Worm (Caenorhabditis elegans) whole organism, young adult: Measurements from ENCODE around the gene T21D12.11.

Source experiments
- C17E4.6 ChIP-seq: fragments of 200-800 bp; sonication (Bioruptor generic); IDR thresholded peaks from 2 replicates; pipeline ENCODE4 v1.3.6; 2022; ENCODE audit warnings: missing genetic modification reagents, missing genetic modification characterization, missing compliant biosample characterization
- F23B12.7 ChIP-seq: sonication (generic microtip); optimal IDR thresholded peaks from 2 replicates; lab custom pipeline; 2017; ENCODE audit warnings: missing genetic modification characterization, mild to moderate bottlenecking, missing compliant biosample characterization, antibody characterized with exemption, moderate library complexity; ENCODE audit not compliant: insufficient read depth
- F33H1.4 ChIP-seq: fragments of 200-800 bp; sonication (Bioruptor generic); IDR thresholded peaks from 2 replicates; pipeline ENCODE4 v1.3.6; 2022; ENCODE audit warnings: missing genetic modification reagents, missing genetic modification characterization, missing compliant biosample characterization
- F37B4.10 ChIP-seq: fragments of 200-800 bp; sonication (Bioruptor generic); IDR thresholded peaks from 2 replicates; pipeline ENCODE4 v1.3.6; 2022; ENCODE audit warnings: missing genetic modification characterization, missing compliant biosample characterization
- F57C9.4 ChIP-seq: sonication (generic microtip); optimal IDR thresholded peaks from 2 replicates; lab custom pipeline; 2017; ENCODE audit warnings: mild to moderate bottlenecking, missing genetic modification characterization, missing compliant biosample characterization
- K11D2.4 ChIP-seq: fragments of 200-800 bp; sonication (Bioruptor generic); IDR thresholded peaks from 2 replicates; pipeline ENCODE4 v1.3.6; 2022; ENCODE audit warnings: missing genetic modification reagents, missing genetic modification characterization, missing compliant biosample characterization
- T07F8.4 ChIP-seq: sonication (generic microtip); optimal IDR thresholded peaks from 2 replicates; lab custom pipeline; 2016; ENCODE audit warnings: mild to moderate bottlenecking, missing genetic modification characterization, moderate library complexity, missing compliant biosample characterization
- Y95B8A.8 ChIP-seq: fragments of 200-800 bp; sonication (Bioruptor generic); IDR thresholded peaks from 2 replicates; pipeline ENCODE4 v1.3.6; 2022; ENCODE audit warnings: missing genetic modification reagents, missing genetic modification characterization, missing compliant biosample characterization
- ZK185.1 ChIP-seq: sonication (generic microtip); optimal IDR thresholded peaks from 2 replicates; lab custom pipeline; 2016; ENCODE audit warnings: mild to moderate bottlenecking, missing genetic modification characterization, missing compliant biosample characterization; ENCODE audit not compliant: poor library complexity, severe bottlenecking
- ama-1 ChIP-seq, 3 experiments: fragments of 150-350 bp in 1 of 3; sonication (generic microtip) in 2 of 3; optimal IDR thresholded peaks; 2 replicates each; lab custom pipeline; 2014 to 2018; ENCODE audit warnings: missing biosample characterization in 2 of 3, missing genetic modification characterization in 2 of 3, missing genetic modification reagents in 2 of 3
- attf-5 ChIP-seq: fragments of 200-800 bp; sonication (Bioruptor generic); optimal IDR thresholded peaks from 2 replicates; lab custom pipeline; 2018; ENCODE audit warnings: mild to moderate bottlenecking, missing genetic modification characterization, missing compliant biosample characterization
- cebp-1 ChIP-seq, 2 experiments: fragments of 200-800 bp in 1 of 2; sonication (Bioruptor generic) in 1 of 2; sonication (generic microtip) in 1 of 2; IDR thresholded peaks in 1 of 2; optimal IDR thresholded peaks in 1 of 2; 2 replicates each; pipeline versions ENCODE4 v1.3.6 to Lab custom; 2017 to 2022; ENCODE audit warnings: missing compliant biosample characterization in 2 of 2, missing genetic modification characterization in 2 of 2, mild to moderate bottlenecking in 1 of 2, missing genetic modification reagents in 1 of 2, moderate library complexity in 1 of 2
- ceh-79 ChIP-seq: sonication (generic microtip); optimal IDR thresholded peaks from 2 replicates; lab custom pipeline; 2017; ENCODE audit warnings: mild to moderate bottlenecking, missing genetic modification characterization, missing compliant biosample characterization
- efl-1 ChIP-seq: fragments of 150-350 bp; optimal IDR thresholded peaks from 2 replicates; lab custom pipeline; 2014; ENCODE audit warnings: missing biosample characterization, missing genetic modification reagents, missing genetic modification characterization
- him-1 ChIP-seq: sonication (generic microtip); optimal IDR thresholded peaks from 2 replicates; lab custom pipeline; 2016; ENCODE audit warnings: missing genotype, missing genetic modification reagents, missing genetic modification characterization, missing compliant biosample characterization
- hmg-20 ChIP-seq: fragments of 200-800 bp; sonication (Bioruptor generic); IDR thresholded peaks from 2 replicates; pipeline ENCODE4 v1.3.6; 2022; ENCODE audit warnings: missing genetic modification reagents, missing genetic modification characterization, missing compliant biosample characterization
- hsf-1 ChIP-seq: fragments of 200-800 bp; sonication (Bioruptor generic); IDR thresholded peaks from 2 replicates; pipeline ENCODE4 v1.3.6; 2022; ENCODE audit warnings: missing genetic modification reagents, missing genetic modification characterization, missing compliant biosample characterization
- lin-35 ChIP-seq, 3 experiments: fragments of 150-350 bp in 2 of 3; sonication (generic microtip) in 1 of 3; optimal IDR thresholded peaks; 2 replicates each; lab custom pipeline; 2014 to 2018; ENCODE audit warnings: missing biosample characterization in 3 of 3, missing genetic modification characterization in 3 of 3, missing genetic modification reagents in 3 of 3
- lin-40 ChIP-seq: sonication (generic microtip); optimal IDR thresholded peaks from 2 replicates; lab custom pipeline; 2016; ENCODE audit warnings: missing genetic modification characterization, mild to moderate bottlenecking, missing compliant biosample characterization, missing genotype, missing genetic modification reagents
- lin-54 ChIP-seq: fragments of 200-800 bp; sonication (Bioruptor generic); optimal IDR thresholded peaks from 2 replicates; lab custom pipeline; 2018; ENCODE audit warnings: mild to moderate bottlenecking, missing genetic modification characterization, missing compliant biosample characterization
- lsl-1 ChIP-seq: fragments of 200-800 bp; sonication (Bioruptor generic); optimal IDR thresholded peaks from 2 replicates; lab custom pipeline; 2018; ENCODE audit warnings: mild to moderate bottlenecking, missing genetic modification characterization, moderate library complexity, missing compliant biosample characterization
- madf-10 ChIP-seq: sonication (generic microtip); optimal IDR thresholded peaks from 2 replicates; lab custom pipeline; 2016; ENCODE audit warnings: mild to moderate bottlenecking, missing genetic modification characterization, missing compliant biosample characterization
- madf-6 ChIP-seq: fragments of 200-800 bp; sonication (Bioruptor generic); IDR thresholded peaks from 2 replicates; pipeline ENCODE4 v1.3.6; 2022; ENCODE audit warnings: missing genetic modification reagents, missing genetic modification characterization, missing compliant biosample characterization
- mcd-1 ChIP-seq: fragments of 200-800 bp; sonication (Bioruptor generic); IDR thresholded peaks from 2 replicates; pipeline ENCODE4 v1.3.6; 2022; ENCODE audit warnings: missing genetic modification reagents, missing genetic modification characterization, missing compliant biosample characterization
- mel-28 ChIP-seq: sonication (generic microtip); optimal IDR thresholded peaks from 2 replicates; lab custom pipeline; 2016; ENCODE audit warnings: borderline replicate concordance, mild to moderate bottlenecking, missing genetic modification characterization, missing compliant biosample characterization
- nhr-120 ChIP-seq: fragments of 200-800 bp; sonication (Bioruptor generic); IDR thresholded peaks from 2 replicates; pipeline ENCODE4 v1.3.6; 2022; ENCODE audit warnings: missing genetic modification characterization, missing compliant biosample characterization
- nhr-27 ChIP-seq: fragments of 200-800 bp; sonication (Bioruptor generic); optimal IDR thresholded peaks from 2 replicates; lab custom pipeline; 2018; ENCODE audit warnings: mild to moderate bottlenecking, missing genetic modification characterization, moderate library complexity, missing compliant biosample characterization
- nhr-90 ChIP-seq: sonication (generic microtip); optimal IDR thresholded peaks from 2 replicates; lab custom pipeline; 2016; ENCODE audit warnings: missing genotype, mild to moderate bottlenecking, missing genetic modification characterization, missing compliant biosample characterization
- pbrm-1 ChIP-seq: fragments of 200-800 bp; sonication (Bioruptor generic); IDR thresholded peaks from 2 replicates; pipeline ENCODE4 v1.3.6; 2022; ENCODE audit warnings: missing genetic modification reagents, missing genetic modification characterization, missing compliant biosample characterization
- rec-8 ChIP-seq, 2 experiments: sonication (generic microtip); optimal IDR thresholded peaks; 2 replicates each; lab custom pipeline; 2016; ENCODE audit warnings: mild to moderate bottlenecking in 2 of 2, missing genetic modification characterization in 2 of 2, missing genetic modification reagents in 2 of 2, missing genotype in 2 of 2, missing biosample characterization in 1 of 2, missing compliant biosample characterization in 1 of 2, moderate library complexity in 1 of 2
- snpc-1.3 ChIP-seq: sonication (generic microtip); optimal IDR thresholded peaks from 2 replicates; lab custom pipeline; 2017; ENCODE audit warnings: missing genetic modification characterization, mild to moderate bottlenecking, missing compliant biosample characterization, antibody characterized with exemption, moderate library complexity, missing genotype, missing genetic modification reagents; ENCODE audit not compliant: insufficient read depth
- somi-1 ChIP-seq: fragments of 200-800 bp; sonication (Bioruptor generic); optimal IDR thresholded peaks from 2 replicates; lab custom pipeline; 2018; ENCODE audit warnings: mild to moderate bottlenecking, missing genetic modification characterization, missing compliant biosample characterization
- tbp1 ChIP-seq: fragments of 200-800 bp; sonication (Bioruptor generic); optimal IDR thresholded peaks from 2 replicates; lab custom pipeline; 2018; ENCODE audit warnings: mild to moderate bottlenecking, missing genetic modification characterization, missing compliant biosample characterization
- zfh-2 ChIP-seq: fragments of 200-800 bp; sonication (Bioruptor generic); conservative IDR thresholded peaks from 2 replicates; pipeline ENCODE4 v1.3.6; 2022; ENCODE audit warnings: missing genetic modification reagents, missing genetic modification characterization, missing compliant biosample characterization
- ztf-26 ChIP-seq: sonication (generic microtip); optimal IDR thresholded peaks from 2 replicates; lab custom pipeline; 2017; ENCODE audit warnings: missing genetic modification characterization, missing compliant biosample characterization

The T21D12.11 gene

DNA sequence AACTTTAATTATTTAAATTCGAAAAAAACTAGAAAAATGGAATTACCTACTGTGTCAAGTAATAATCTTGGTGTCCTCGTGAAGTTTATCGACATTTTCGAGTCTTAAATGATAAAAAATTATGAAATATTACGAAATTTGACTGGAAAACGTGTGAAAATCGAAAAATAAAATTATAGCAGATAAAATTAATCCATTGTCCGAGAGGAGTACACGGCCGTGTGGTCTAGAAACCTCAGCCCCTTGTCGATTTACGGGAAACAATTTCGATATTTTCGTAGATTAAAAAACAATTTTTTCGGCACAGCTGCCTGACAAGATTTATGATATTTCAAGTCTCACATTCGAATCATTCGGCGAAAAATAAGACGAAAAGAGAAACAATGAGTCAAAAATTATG lies 12.1 kb upstream of the T21D12.11 start, which contains the start of gene R02D3.8:
Gene R02D3.8, minus strand, starts transcription at position 109 of the 400 bp plus-strand sequence.
- no peak for TF ChIP-seq ceh-79 (tag; lab: Kevin White, UChicago)
- TF ChIP-seq lsl-1 (GFP tag; lab: Kevin White, UChicago), result no peak
- no peak for TF ChIP-seq him-1 (tag; lab: Kevin White, UChicago)
- TF ChIP-seq F23B12.7 (tag; lab: Kevin White, UChicago), result no peak
- TF ChIP-seq F57C9.4 (tag; lab: Kevin White, UChicago), result no peak
- TF ChIP-seq mel-28 (tag; lab: Kevin White, UChicago), result no peak
- no peak for TF ChIP-seq F33H1.4 (GFP tag; lab: Robert Waterston, UW)
- no peak for TF ChIP-seq K11D2.4 (GFP tag; lab: Robert Waterston, UW)
- TF ChIP-seq mcd-1 (GFP tag; lab: Robert Waterston, UW), result 0 out of 2 replicates have a peak, but pooled peaks have one; percentile 39
- no peak for TF ChIP-seq rec-8 (tag; optimal IDR thresholded peaks at IDR 0.05; lab: Kevin White, UChicago)
- TF ChIP-seq pbrm-1 (GFP tag; lab: Robert Waterston, UW), result no peak
- TF ChIP-seq lin-54 (GFP tag; lab: Kevin White, UChicago), result no peak
- no peak for TF ChIP-seq snpc-1.3 (tag; lab: Kevin White, UChicago)
- no peak for TF ChIP-seq C17E4.6 (GFP tag; lab: Robert Waterston, UW)
- no peak for TF ChIP-seq hsf-1 (GFP tag; lab: Robert Waterston, UW)
- no peak for TF ChIP-seq madf-6 (GFP tag; lab: Robert Waterston, UW)
- no peak for TF ChIP-seq cebp-1 (GFP tag; IDR thresholded peaks at IDR 0.05; lab: Robert Waterston, UW)
- TF ChIP-seq cebp-1 (tag; optimal IDR thresholded peaks at IDR 0.05; lab: Kevin White, UChicago), result peak; percentile 56
- no peak for TF ChIP-seq ama-1 (optimal IDR thresholded peaks at IDR 0.05; lab: Kevin White, UChicago)
- no peak for TF ChIP-seq ama-1 (GFP tag; optimal IDR thresholded peaks at IDR 0.05; lab: Kevin White, UChicago)
- TF ChIP-seq attf-5, result peak; percentile 17
- TF ChIP-seq nhr-90, result no peak
- TF ChIP-seq ZK185.1 (tag; lab: Kevin White, UChicago), result peak; percentile 33

DNA sequence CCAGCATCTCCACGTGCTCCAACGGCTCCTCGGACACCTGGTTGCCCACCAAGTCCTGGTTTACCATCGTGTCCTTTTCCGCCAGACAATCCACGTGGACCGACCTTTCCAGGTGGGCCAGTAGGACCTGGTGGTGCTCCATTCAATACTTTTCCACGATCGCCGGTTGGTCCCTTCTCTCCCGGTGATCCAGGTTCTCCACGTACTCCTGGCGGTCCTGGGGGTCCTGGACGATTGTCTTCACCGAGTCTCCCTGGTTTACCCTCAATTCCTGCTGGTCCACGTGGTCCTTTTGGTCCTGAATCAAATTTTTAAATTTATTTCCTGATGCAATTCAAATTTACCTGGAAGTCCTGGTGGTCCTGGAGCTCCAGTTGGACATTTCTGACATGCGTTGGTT lies 10.8 kb upstream of the T21D12.11 start:
- TF ChIP-seq nhr-27 (tag; lab: Kevin White, UChicago) (no peak), zfh-2 (peak; percentile 56)

DNA sequence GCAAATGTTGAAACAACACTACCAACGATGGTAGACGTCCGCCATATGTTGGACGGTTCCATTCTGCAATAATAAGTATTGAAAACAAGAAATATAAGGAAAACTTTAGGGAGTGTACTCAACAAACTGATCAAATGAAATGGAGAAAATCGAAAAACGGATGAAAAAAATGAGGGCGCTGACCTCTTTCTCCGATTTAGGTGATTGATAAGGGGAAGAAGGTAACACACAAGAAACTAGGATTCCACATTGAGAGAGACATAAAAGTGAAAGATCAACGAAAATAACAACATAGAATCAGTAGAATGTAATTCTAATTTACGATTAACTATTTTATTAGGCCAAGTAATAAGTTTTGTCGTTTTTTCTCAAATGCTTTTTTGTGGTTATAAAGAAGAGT lies 10.1 kb upstream of the T21D12.11 start, which contains the start of gene dpy-9:
Gene dpy-9, minus strand, starts transcription at position 63 of the 400 bp plus-strand sequence.
- TF ChIP-seq madf-10 (tag; lab: Kevin White, UChicago) (no peak), ztf-26 (tag; lab: Kevin White, UChicago) (no peak), T07F8.4 (no peak)

DNA sequence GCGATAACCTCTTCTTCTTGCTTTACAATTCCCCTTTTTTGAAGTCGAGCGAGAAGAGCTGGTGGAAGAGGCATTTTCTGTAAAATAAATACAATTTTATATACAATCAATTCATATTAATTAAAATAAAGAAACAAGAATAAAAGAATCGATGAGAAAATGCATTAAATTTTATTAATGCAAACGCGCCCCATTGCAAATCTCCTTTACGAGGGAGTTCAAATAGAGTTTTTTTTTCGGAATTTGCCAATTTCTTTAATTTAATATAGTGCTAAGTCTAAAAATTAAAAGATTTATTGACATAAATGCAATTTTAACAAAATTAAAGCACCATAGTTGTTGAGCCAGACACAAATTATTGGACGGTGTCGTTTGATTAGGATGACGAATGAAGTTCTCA lies 7.6 kb upstream of the T21D12.11 start, which contains the start of gene pqbp-1.1:
Gene pqbp-1.1, minus strand, starts transcription at position 77 of the 400 bp plus-strand sequence.
- TF ChIP-seq lsl-1 (GFP tag; lab: Kevin White, UChicago) (no peak), tbp1 (no peak), F37B4.10 (GFP tag; lab: Robert Waterston, UW) (no peak), lin-35 (GFP tag; optimal IDR thresholded peaks at IDR 0.05; lab: Kevin White, UChicago) (peak in 1 of 3 experiments; percentile 90), Y95B8A.8 (GFP tag; lab: Robert Waterston, UW) (no peak), efl-1 (GFP tag; lab: Kevin White, UChicago) (peak; percentile 55), mcd-1 (GFP tag; lab: Robert Waterston, UW) (peak; percentile 88), hmg-20 (GFP tag; lab: Robert Waterston, UW) (no peak), lin-40 (tag; lab: Kevin White, UChicago) (peak; percentile 32), somi-1 (GFP tag; lab: Kevin White, UChicago) (no peak), nhr-120 (GFP tag; lab: Robert Waterston, UW) (no peak), lin-54 (GFP tag; lab: Kevin White, UChicago) (peak; percentile 79), ama-1 (optimal IDR thresholded peaks at IDR 0.05; lab: Kevin White, UChicago) (no peak), ama-1 (GFP tag; optimal IDR thresholded peaks at IDR 0.05; lab: Kevin White, UChicago) (peak in 1 of 2 experiments; percentile 19), F23B12.7 (tag; lab: Kevin White, UChicago) (no peak)
